Fruit fly (Drosophila melanogaster) whole organism, wandering third instar larva: ENCODE results near the gene CG4073.

Source experiments
- Abd-B ChIP-seq: fragments of >200 bp; optimal IDR thresholded peaks from 2 replicates; lab custom pipeline; 2017; ENCODE audit warnings: missing biosample characterization, missing genetic modification characterization
- CG32264 ChIP-seq: fragments of 200-800 bp; sonication (Bioruptor generic); optimal IDR thresholded peaks from 2 replicates; lab custom pipeline; 2016; ENCODE audit warnings: missing biosample characterization, missing genetic modification characterization
- CG9705 ChIP-seq: fragments of 200-800 bp; sonication (Bioruptor generic); optimal IDR thresholded peaks from 2 replicates; lab custom pipeline; 2018; ENCODE audit warnings: missing biosample characterization, mild to moderate bottlenecking, missing genetic modification characterization
- CrebA ChIP-seq: fragments of 200-800 bp; sonication (Bioruptor generic); optimal IDR thresholded peaks from 2 replicates; lab custom pipeline; 2016; ENCODE audit warnings: missing biosample characterization, mild to moderate bottlenecking, missing genetic modification characterization, borderline replicate concordance
- Dfd ChIP-seq: fragments of >200 bp; optimal IDR thresholded peaks from 2 replicates; lab custom pipeline; 2017; ENCODE audit warnings: missing biosample characterization, missing genetic modification characterization
- Dif ChIP-seq: fragments of 200-275, 200-300 bp; sonication (Bioruptor generic); optimal IDR thresholded peaks from 2 replicates; lab custom pipeline; 2018; ENCODE audit warnings: missing biosample characterization, missing genetic modification characterization; ENCODE audit not compliant: partially characterized antibody
- GATAd ChIP-seq: sonication (Bioruptor generic); optimal IDR thresholded peaks from 2 replicates; lab custom pipeline; 2016; ENCODE audit warnings: missing biosample characterization, missing genetic modification characterization
- HLH106 ChIP-seq: fragments of 200-800 bp; optimal IDR thresholded peaks from 3 replicates; lab custom pipeline; 2019; ENCODE audit warnings: missing biosample characterization, mild to moderate bottlenecking, missing genetic modification characterization, moderate library complexity
- Hnf4 ChIP-seq: fragments of 200-800 bp; sonication (Bioruptor generic); optimal IDR thresholded peaks from 2 replicates; lab custom pipeline; 2016; ENCODE audit warnings: missing biosample characterization, mild to moderate bottlenecking, missing genetic modification characterization
- Hr78 ChIP-seq: fragments of >200 bp; optimal IDR thresholded peaks from 2 replicates; lab custom pipeline; 2017; ENCODE audit warnings: missing biosample characterization, missing genetic modification characterization
- Hr83 ChIP-seq: fragments of 200-300 bp; sonication (Bioruptor generic); optimal IDR thresholded peaks from 2 replicates; lab custom pipeline; 2016; ENCODE audit warnings: missing biosample characterization, mild to moderate bottlenecking, missing genetic modification characterization, moderate library complexity; ENCODE audit not compliant: poor library complexity, severe bottlenecking
- Jra ChIP-seq: sonication (Bioruptor generic); optimal IDR thresholded peaks from 2 replicates; lab custom pipeline; 2016; ENCODE audit warnings: missing biosample characterization, missing genetic modification characterization
- Mio ChIP-seq: sonication (Bioruptor generic); optimal IDR thresholded peaks from 2 replicates; lab custom pipeline; 2016; ENCODE audit warnings: missing biosample characterization, missing genetic modification characterization
- Myc ChIP-seq: fragments of >200 bp; optimal IDR thresholded peaks from 2 replicates; lab custom pipeline; 2017
- N ChIP-seq: fragments of >200 bp; optimal IDR thresholded peaks from 2 replicates; lab custom pipeline; 2018; ENCODE audit warnings: missing biosample characterization, missing external identifiers, missing genetic modification characterization
- OdsH ChIP-seq: fragments of 200-800 bp; sonication (Bioruptor generic); optimal IDR thresholded peaks from 2 replicates; lab custom pipeline; 2016; ENCODE audit warnings: missing biosample characterization, mild to moderate bottlenecking, missing genetic modification characterization
- Rel ChIP-seq, 2 experiments: fragments of 200-800 bp; sonication (Bioruptor generic) in 1 of 2; optimal IDR thresholded peaks; 2 replicates in 1 of 2; 3 replicates in 1 of 2; lab custom pipeline; 2016 to 2019; ENCODE audit warnings: mild to moderate bottlenecking in 2 of 2, missing biosample characterization in 2 of 2, missing genetic modification characterization in 2 of 2, moderate library complexity in 1 of 2
- Sp1 ChIP-seq: fragments of 200-800 bp; sonication (Bioruptor generic); optimal IDR thresholded peaks from 3 replicates; lab custom pipeline; 2019; ENCODE audit warnings: missing biosample characterization, mild to moderate bottlenecking, missing genetic modification characterization, moderate library complexity
- Vsx2 ChIP-seq: fragments of 200-300, 225-300 bp; sonication (Bioruptor generic); optimal IDR thresholded peaks from 2 replicates; lab custom pipeline; 2018; ENCODE audit warnings: missing biosample characterization, missing genetic modification characterization; ENCODE audit not compliant: partially characterized antibody
- br ChIP-seq: fragments of 200-800 bp; sonication (Bioruptor generic); optimal IDR thresholded peaks from 2 replicates; lab custom pipeline; 2016; ENCODE audit warnings: missing biosample characterization, missing genetic modification characterization
- brk ChIP-seq: fragments of 200-800 bp; sonication (Bioruptor generic); optimal IDR thresholded peaks from 2 replicates; lab custom pipeline; 2016; ENCODE audit warnings: missing biosample characterization, mild to moderate bottlenecking, missing genetic modification characterization
- dl ChIP-seq, 2 experiments: fragments of 175-275, 200-275 bp in 1 of 2; fragments of 200-275 bp in 1 of 2; sonication (Bioruptor generic); optimal IDR thresholded peaks; lab custom pipeline; 2018; ENCODE audit warnings: mild to moderate bottlenecking in 2 of 2, missing biosample characterization in 2 of 2, missing genetic modification characterization in 2 of 2, moderate library complexity in 2 of 2; ENCODE audit not compliant: partially characterized antibody in 2 of 2, insufficient read depth in 1 of 2
- dmrt93B ChIP-seq: fragments of 200-800 bp; sonication (Bioruptor generic); optimal IDR thresholded peaks from 2 replicates; lab custom pipeline; 2018; ENCODE audit warnings: missing biosample characterization, mild to moderate bottlenecking, missing genetic modification characterization
- dsf ChIP-seq: sonication (Bioruptor generic); optimal IDR thresholded peaks from 2 replicates; lab custom pipeline; 2016; ENCODE audit warnings: missing biosample characterization, missing genetic modification characterization, borderline replicate concordance
- ey ChIP-seq: fragments of 200-800 bp; sonication (Bioruptor generic); optimal IDR thresholded peaks from 2 replicates; lab custom pipeline; 2016; ENCODE audit warnings: missing biosample characterization, missing genetic modification characterization
- foxo ChIP-seq, 2 experiments: fragments of 200-800 bp; sonication (Bioruptor generic); optimal IDR thresholded peaks; 2 replicates in 1 of 2; 3 replicates in 1 of 2; lab custom pipeline; 2016 to 2017; ENCODE audit warnings: missing biosample characterization in 2 of 2, missing genetic modification characterization in 2 of 2
- fru ChIP-seq: fragments of 200-800 bp; sonication (Bioruptor generic); optimal IDR thresholded peaks from 3 replicates; lab custom pipeline; 2016; ENCODE audit warnings: missing biosample characterization, mild to moderate bottlenecking, missing genetic modification characterization
- h ChIP-seq: fragments of 200-800 bp; sonication (Bioruptor generic); optimal IDR thresholded peaks from 3 replicates; lab custom pipeline; 2016; ENCODE audit warnings: missing biosample characterization, mild to moderate bottlenecking, missing genetic modification characterization
- jim ChIP-seq: fragments of 175-275, 200-325 bp; sonication (Bioruptor generic); optimal IDR thresholded peaks from 2 replicates; lab custom pipeline; 2016; ENCODE audit warnings: missing biosample characterization, mild to moderate bottlenecking, missing genetic modification characterization
- lola ChIP-seq: fragments of >200 bp; optimal IDR thresholded peaks from 2 replicates; lab custom pipeline; 2017; ENCODE audit warnings: missing biosample characterization, missing genetic modification characterization
- pan ChIP-seq: fragments of >200 bp; optimal IDR thresholded peaks from 2 replicates; lab custom pipeline; 2017
- psq ChIP-seq: fragments of 200-800 bp; sonication (Bioruptor generic); optimal IDR thresholded peaks from 3 replicates; lab custom pipeline; 2017; ENCODE audit warnings: missing biosample characterization, mild to moderate bottlenecking, missing genetic modification characterization, moderate library complexity
- rgr ChIP-seq: fragments of 200-800 bp; sonication (Bioruptor generic); optimal IDR thresholded peaks from 3 replicates; lab custom pipeline; 2016; ENCODE audit warnings: missing biosample characterization, mild to moderate bottlenecking, missing genetic modification characterization
- sage ChIP-seq: fragments of 200-800 bp; sonication (Bioruptor generic); optimal IDR thresholded peaks from 2 replicates; lab custom pipeline; 2016; ENCODE audit warnings: missing biosample characterization, mild to moderate bottlenecking, missing genetic modification characterization
- sv ChIP-seq: fragments of 200-800 bp; sonication (Bioruptor generic); optimal IDR thresholded peaks from 3 replicates; lab custom pipeline; 2016; ENCODE audit warnings: missing biosample characterization, missing genetic modification characterization
- tai ChIP-seq: sonication (Bioruptor generic); optimal IDR thresholded peaks from 2 replicates; lab custom pipeline; 2016; ENCODE audit warnings: missing biosample characterization, missing genetic modification characterization
- usp ChIP-seq: fragments of >200 bp; optimal IDR thresholded peaks from 2 replicates; lab custom pipeline; 2017; ENCODE audit warnings: missing biosample characterization, missing genetic modification characterization
- woc ChIP-seq: sonication (Bioruptor generic); optimal IDR thresholded peaks from 2 replicates; lab custom pipeline; 2016; ENCODE audit warnings: missing biosample characterization, mild to moderate bottlenecking, missing genetic modification characterization

CG4073 gene

dm6 chr3R:10672680-10673079 lies 41.9 kb upstream of the CG4073 start:
- TF ChIP-seq rgr (GFP tag; lab: Kevin White, UChicago) (no peak), foxo (GFP tag; optimal IDR thresholded peaks at IDR 0.05; lab: Kevin White, UChicago) (peak in 1 of 2 experiments; percentile 23), fru (GFP tag; lab: Kevin White, UChicago) (peak; percentile 16), Myc (lab: Kevin White, UChicago) (no peak), pan (lab: Kevin White, UChicago) (no peak), Abd-B (no peak), lola (no peak), HLH106 (tag; lab: Kevin White, UChicago) (no peak), Vsx2 (no peak), CrebA (GFP tag; lab: Kevin White, UChicago) (no peak), Hnf4 (GFP tag; lab: Kevin White, UChicago) (no peak), br (GFP tag; lab: Kevin White, UChicago) (no peak), Hr83 (GFP tag; lab: Kevin White, UChicago) (no peak), dl (GFP tag; optimal IDR thresholded peaks at IDR 0.05; lab: Kevin White, UChicago; ENCODE audit: insufficient read depth in 1 of 2, partially characterized antibody in 2 of 2) (no peak), Jra (GFP tag; lab: Kevin White, UChicago) (no peak), h (no peak), brk (GFP tag; lab: Kevin White, UChicago) (no peak), ey (GFP tag; lab: Kevin White, UChicago) (peak; percentile 8)

dm6 chr3R:10673571-10673970 lies 41.0 kb upstream of the CG4073 start:
- TF ChIP-seq Myc (lab: Kevin White, UChicago) (no peak), lola (no peak), Abd-B (no peak), Vsx2 (no peak), sv (GFP tag; lab: Kevin White, UChicago) (no peak), pan (lab: Kevin White, UChicago) (no peak), Dif (GFP tag; lab: Kevin White, UChicago) (no peak), Hnf4 (GFP tag; lab: Kevin White, UChicago) (peak; percentile 6), brk (GFP tag; lab: Kevin White, UChicago) (no peak), dl (GFP tag; optimal IDR thresholded peaks at IDR 0.05; lab: Kevin White, UChicago; ENCODE audit: insufficient read depth in 1 of 2, partially characterized antibody in 2 of 2) (no peak), br (GFP tag; lab: Kevin White, UChicago) (peak; percentile 4), CG9705 (GFP tag; lab: Kevin White, UChicago) (no peak), Dfd (GFP tag; lab: Kevin White, UChicago) (no peak), h (peak; percentile 35), GATAd (GFP tag; lab: Kevin White, UChicago) (no peak), fru (GFP tag; lab: Kevin White, UChicago) (peak; percentile 11), tai (GFP tag; lab: Kevin White, UChicago) (no peak), ey (GFP tag; lab: Kevin White, UChicago) (peak; percentile 56), Sp1 (GFP tag; lab: Kevin White, UChicago) (peak; percentile 32), foxo (GFP tag; optimal IDR thresholded peaks at IDR 0.05; lab: Kevin White, UChicago) (peak in 1 of 2 experiments; percentile 45), psq (GFP tag; lab: Kevin White, UChicago) (no peak), CrebA (GFP tag; lab: Kevin White, UChicago) (no peak), Rel (GFP tag; optimal IDR thresholded peaks at IDR 0.05; lab: Kevin White, UChicago) (no peak), Rel (tag; optimal IDR thresholded peaks at IDR 0.05; lab: Kevin White, UChicago) (no peak), woc (GFP tag; lab: Kevin White, UChicago) (peak; percentile 6), Mio (GFP tag; lab: Kevin White, UChicago) (no peak), jim (no peak), Hr83 (GFP tag; lab: Kevin White, UChicago) (no peak), usp (GFP tag; lab: Kevin White, UChicago) (no peak), sage (GFP tag; lab: Kevin White, UChicago) (no peak), dsf (no peak), dmrt93B (GFP tag; lab: Kevin White, UChicago) (no peak), N (GFP tag; lab: Kevin White, UChicago) (no peak), HLH106 (tag; lab: Kevin White, UChicago) (peak; percentile 44), CG32264 (GFP tag; lab: Kevin White, UChicago) (no peak), OdsH (GFP tag; lab: Kevin White, UChicago) (peak; percentile 33), rgr (GFP tag; lab: Kevin White, UChicago) (peak; percentile 13), Jra (GFP tag; lab: Kevin White, UChicago) (no peak), Hr78 (GFP tag; lab: Kevin White, UChicago) (no peak)
